Worm (Caenorhabditis elegans) whole organism, L4 larva: Measurements from ENCODE around the gene hsp-43.

Experiments
- D1046.2 ChIP-seq: fragments of 200-800 bp; sonication (Bioruptor generic); IDR thresholded peaks from 2 replicates; pipeline ENCODE4 v1.3.6; 2022; ENCODE audit warnings: missing genetic modification characterization, missing compliant biosample characterization
- F37D6.2 ChIP-seq: sonication (generic microtip); optimal IDR thresholded peaks from 2 replicates; lab custom pipeline; 2016; ENCODE audit warnings: mild to moderate bottlenecking, missing genetic modification characterization, missing compliant biosample characterization
- T20F7.1 ChIP-seq: fragments of 200-800 bp; sonication (Bioruptor generic); optimal IDR thresholded peaks from 2 replicates; lab custom pipeline; 2018; ENCODE audit warnings: mild to moderate bottlenecking, missing genetic modification characterization, missing compliant biosample characterization
- T26A8.4 ChIP-seq: fragments of 200-800 bp; sonication (Bioruptor generic); IDR thresholded peaks from 2 replicates; pipeline ENCODE4 v1.3.6; 2022; ENCODE audit warnings: missing genetic modification characterization, missing compliant biosample characterization
- Y105C5A.15 ChIP-seq: fragments of 200-800 bp; sonication (Bioruptor generic); IDR thresholded peaks from 2 replicates; pipeline ENCODE4 v1.3.6; 2022; ENCODE audit warnings: missing genetic modification characterization, missing compliant biosample characterization
- Y48G9A.11 ChIP-seq: fragments of 200-800 bp; sonication (Bioruptor generic); IDR thresholded peaks from 2 replicates; pipeline ENCODE4 v1.3.6; 2022; ENCODE audit warnings: missing genetic modification reagents, missing genetic modification characterization, missing compliant biosample characterization
- Y5F2A.4 ChIP-seq: fragments of 200-800 bp; sonication (Bioruptor generic); optimal IDR thresholded peaks from 2 replicates; lab custom pipeline; 2018; ENCODE audit warnings: mild to moderate bottlenecking, missing genetic modification characterization, missing compliant biosample characterization
- aha-1 ChIP-seq: fragments of 150-350 bp; peaks from one replicate; lab custom pipeline; 2014; ENCODE audit warnings: missing biosample characterization, missing genetic modification characterization
- attf-4 ChIP-seq: sonication (generic microtip); optimal IDR thresholded peaks from 3 replicates; lab custom pipeline; 2017; ENCODE audit warnings: missing biosample characterization, missing genetic modification characterization
- ceh-20 ChIP-seq: fragments of 200-800 bp; sonication (Bioruptor generic); IDR thresholded peaks from 2 replicates; pipeline ENCODE4 v1.3.6; 2022; ENCODE audit warnings: missing genetic modification reagents, missing genetic modification characterization, missing compliant biosample characterization
- ceh-32 ChIP-seq: sonication (generic microtip); optimal IDR thresholded peaks from 2 replicates; lab custom pipeline; 2016; ENCODE audit warnings: mild to moderate bottlenecking, missing genetic modification characterization, missing compliant biosample characterization; ENCODE audit not compliant: poor library complexity
- ces-1 ChIP-seq: fragments of 150-350 bp; sonication (generic microtip); optimal IDR thresholded peaks from 4 replicates; lab custom pipeline; 2014; ENCODE audit warnings: missing biosample characterization, missing genetic modification reagents, missing genetic modification characterization
- cey-2 ChIP-seq: sonication (generic microtip); optimal IDR thresholded peaks from 3 replicates; lab custom pipeline; 2017; ENCODE audit warnings: missing genetic modification characterization, mild to moderate bottlenecking, missing compliant biosample characterization, antibody characterized with exemption, borderline replicate concordance; ENCODE audit not compliant: insufficient read depth
- daf-16 ChIP-seq, 3 experiments: sonication (generic microtip); optimal IDR thresholded peaks; 2 replicates each; lab custom pipeline; 2016 to 2017; ENCODE audit warnings: missing genetic modification characterization in 3 of 3, missing genetic modification reagents in 3 of 3, mild to moderate bottlenecking in 2 of 3, missing compliant biosample characterization in 2 of 3, missing biosample characterization in 1 of 3, moderate library complexity in 1 of 3
- daf-19 ChIP-seq: fragments of 200-800 bp; sonication (Bioruptor generic); conservative IDR thresholded peaks from 2 replicates; pipeline ENCODE4 v1.3.6; 2022; ENCODE audit warnings: missing genetic modification characterization, missing compliant biosample characterization
- dmd-6 ChIP-seq: fragments of 200-800 bp; sonication (Bioruptor generic); IDR thresholded peaks from 2 replicates; pipeline ENCODE4 v1.3.6; 2022; ENCODE audit warnings: missing genetic modification reagents, missing genetic modification characterization, missing compliant biosample characterization
- dpl-1 ChIP-seq: fragments of 150-350 bp; optimal IDR thresholded peaks from 2 replicates; lab custom pipeline; 2014; ENCODE audit warnings: missing biosample characterization, missing genetic modification reagents, missing genetic modification characterization
- duxl-1 ChIP-seq: sonication (generic microtip); optimal IDR thresholded peaks from 2 replicates; lab custom pipeline; 2016; ENCODE audit warnings: mild to moderate bottlenecking, missing genetic modification characterization, moderate library complexity, missing compliant biosample characterization; ENCODE audit not compliant: poor library complexity
- dve-1 ChIP-seq: sonication (generic microtip); optimal IDR thresholded peaks from 2 replicates; lab custom pipeline; 2017; ENCODE audit warnings: antibody characterized with exemption, mild to moderate bottlenecking, missing genetic modification characterization, missing compliant biosample characterization; ENCODE audit not compliant: insufficient read depth
- hif-1 ChIP-seq, 2 experiments: sonication (generic microtip); optimal IDR thresholded peaks; 2 replicates each; lab custom pipeline; 2016 to 2017; ENCODE audit warnings: missing compliant biosample characterization in 2 of 2, missing genetic modification characterization in 2 of 2, missing genetic modification reagents in 2 of 2, missing genotype in 2 of 2, mild to moderate bottlenecking in 1 of 2
- hlh-11 ChIP-seq: fragments of 200-800 bp; sonication (Bioruptor generic); optimal IDR thresholded peaks from 2 replicates; lab custom pipeline; 2018; ENCODE audit warnings: mild to moderate bottlenecking, missing genetic modification characterization, missing compliant biosample characterization
- hmg-1.1 ChIP-seq: fragments of 200-800 bp; sonication (Bioruptor generic); IDR thresholded peaks from 2 replicates; pipeline ENCODE4 v1.3.6; 2022; ENCODE audit warnings: missing genetic modification reagents, missing genetic modification characterization, missing compliant biosample characterization
- jun-1 ChIP-seq: fragments of 150-350 bp; optimal IDR thresholded peaks from 2 replicates; lab custom pipeline; 2014; ENCODE audit warnings: missing biosample characterization, missing genetic modification reagents, missing genetic modification characterization
- lim-7 ChIP-seq: fragments of 200-800 bp; sonication (Bioruptor generic); IDR thresholded peaks from 2 replicates; pipeline ENCODE4 v1.3.6; 2022; ENCODE audit warnings: missing genetic modification characterization, missing compliant biosample characterization
- lin-1 ChIP-seq: fragments of 200-800 bp; sonication (Bioruptor generic); IDR thresholded peaks from 2 replicates; pipeline ENCODE4 v1.3.6; 2022; ENCODE audit warnings: missing genetic modification reagents, missing genetic modification characterization, missing compliant biosample characterization
- lin-15B ChIP-seq: fragments of 150-350 bp; sonication (generic microtip); optimal IDR thresholded peaks from 3 replicates; lab custom pipeline; 2014; ENCODE audit warnings: missing biosample characterization, missing genetic modification characterization
- lsy-2 ChIP-seq, 2 experiments: fragments of 150-350 bp in 1 of 2; sonication (generic microtip) in 1 of 2; optimal IDR thresholded peaks; 2 replicates each; lab custom pipeline; 2014 to 2017; ENCODE audit warnings: missing biosample characterization in 2 of 2, missing genetic modification characterization in 2 of 2
- madf-9 ChIP-seq: fragments of 200-800 bp; sonication (Bioruptor generic); conservative IDR thresholded peaks from 2 replicates; pipeline ENCODE4 v1.3.6; 2022; ENCODE audit warnings: missing genetic modification reagents, missing genetic modification characterization, missing compliant biosample characterization
- mdl-1 ChIP-seq, 2 experiments: fragments of 150-350 bp in 1 of 2; sonication (generic microtip) in 1 of 2; optimal IDR thresholded peaks; 2 replicates each; lab custom pipeline; 2014 to 2017; ENCODE audit warnings: missing biosample characterization in 2 of 2, missing genetic modification characterization in 2 of 2
- mdt-29 ChIP-seq: fragments of 200-800 bp; sonication (Bioruptor generic); IDR thresholded peaks from 2 replicates; pipeline ENCODE4 v1.3.6; 2022; ENCODE audit warnings: missing genetic modification reagents, missing genetic modification characterization, missing compliant biosample characterization
- mep-1 ChIP-seq: fragments of 150-350 bp; sonication (generic microtip); optimal IDR thresholded peaks from 3 replicates; lab custom pipeline; 2014; ENCODE audit warnings: missing biosample characterization, missing genetic modification characterization
- mxl-2 ChIP-seq: fragments of 200-800 bp; sonication (Bioruptor generic); conservative IDR thresholded peaks from 2 replicates; pipeline ENCODE4 v1.3.6; 2022; ENCODE audit warnings: missing genetic modification reagents, missing genetic modification characterization, missing compliant biosample characterization
- nhr-11 ChIP-seq: fragments of 150-350 bp; optimal IDR thresholded peaks from 2 replicates; lab custom pipeline; 2014; ENCODE audit warnings: missing biosample characterization, missing genetic modification characterization
- nhr-111 ChIP-seq: fragments of 200-800 bp; sonication (Bioruptor generic); optimal IDR thresholded peaks from 2 replicates; lab custom pipeline; 2018; ENCODE audit warnings: mild to moderate bottlenecking, missing genetic modification characterization, missing compliant biosample characterization
- nhr-25 ChIP-seq: sonication (generic microtip); optimal IDR thresholded peaks from 2 replicates; lab custom pipeline; 2017; ENCODE audit warnings: missing genetic modification characterization, mild to moderate bottlenecking, missing compliant biosample characterization, antibody characterized with exemption, moderate library complexity, borderline replicate concordance; ENCODE audit not compliant: insufficient read depth
- nhr-42 ChIP-seq: fragments of 200-800 bp; sonication (Bioruptor generic); IDR thresholded peaks from 2 replicates; pipeline ENCODE4 v1.3.6; 2022; ENCODE audit warnings: missing genetic modification characterization, missing compliant biosample characterization
- pha-4 ChIP-seq, 2 experiments: fragments of 150-350 bp in 1 of 2; fragments of 200-800 bp in 1 of 2; sonication (Bioruptor generic) in 1 of 2; IDR thresholded peaks in 1 of 2; optimal IDR thresholded peaks in 1 of 2; 2 replicates each; pipeline versions ENCODE4 v1.3.6 to Lab custom; 2014 to 2022; ENCODE audit warnings: missing genetic modification characterization in 2 of 2, missing genetic modification reagents in 2 of 2, missing biosample characterization in 1 of 2, missing compliant biosample characterization in 1 of 2
- saeg-2 ChIP-seq: fragments of 200-800 bp; sonication (Bioruptor generic); IDR thresholded peaks from 2 replicates; pipeline ENCODE4 v1.3.6; 2022; ENCODE audit warnings: missing genetic modification reagents, missing genetic modification characterization, missing compliant biosample characterization
- tra-1 ChIP-seq: fragments of 200-800 bp; sonication (Bioruptor generic); IDR thresholded peaks from 2 replicates; pipeline ENCODE4 v1.3.6; 2022; ENCODE audit warnings: missing genetic modification reagents, missing genetic modification characterization, missing compliant biosample characterization
- vab-7 ChIP-seq: fragments of 200-800 bp; sonication (Bioruptor generic); IDR thresholded peaks from 2 replicates; pipeline ENCODE4 v1.3.6; 2022; ENCODE audit warnings: missing genetic modification reagents, missing genetic modification characterization, missing compliant biosample characterization
- zfp-2 ChIP-seq: sonication (generic microtip); optimal IDR thresholded peaks from 2 replicates; lab custom pipeline; 2016; ENCODE audit warnings: mild to moderate bottlenecking, missing genetic modification characterization, missing compliant biosample characterization
- zfp-3 ChIP-seq: fragments of 200-800 bp; sonication (Bioruptor generic); conservative IDR thresholded peaks from 2 replicates; pipeline ENCODE4 v1.3.6; 2022; ENCODE audit warnings: missing genetic modification reagents, missing genetic modification characterization, missing compliant biosample characterization
- zip-11 ChIP-seq: fragments of 200-800 bp; sonication (Bioruptor generic); IDR thresholded peaks from 2 replicates; pipeline ENCODE4 v1.3.6; 2022; ENCODE audit warnings: missing genetic modification characterization, missing compliant biosample characterization
- zip-2 ChIP-seq: fragments of 150-350 bp; optimal IDR thresholded peaks from 2 replicates; lab custom pipeline; 2014; ENCODE audit warnings: missing biosample characterization, missing genetic modification characterization

Gene hsp-43

ce11 chrX:6252752-6253151, 17.4 kb upstream of the hsp-43 start:
- TF ChIP-seq cey-2 (no peak), daf-16 (GFP tag; optimal IDR thresholded peaks at IDR 0.05; lab: Kevin White, UChicago) (no peak), daf-16 (tag; optimal IDR thresholded peaks at IDR 0.05; lab: Kevin White, UChicago) (peak; percentile 53), zfp-2 (tag; lab: Kevin White, UChicago) (no peak), aha-1 (tag; lab: Kevin White, UChicago) (peak; percentile 22), lsy-2 (tag; optimal IDR thresholded peaks at IDR 0.05; lab: Kevin White, UChicago) (no peak), zip-11 (GFP tag; lab: Robert Waterston, UW) (no peak)

- TF ChIP-seq nhr-11 (tag; lab: Kevin White, UChicago) (peak; percentile 73), tra-1 (GFP tag; lab: Robert Waterston, UW) (peak; percentile 62; the same call in 1 of the 2 replicates), duxl-1 (tag; lab: Kevin White, UChicago) (no peak), nhr-25 (tag; lab: Kevin White, UChicago) (no peak), D1046.2 (GFP tag; lab: Robert Waterston, UW) (no peak), dve-1 (tag; lab: Kevin White, UChicago) (no peak), lin-1 (no peak), T20F7.1 (no peak), ces-1 (GFP tag; lab: Kevin White, UChicago) (no peak), Y105C5A.15 (GFP tag; lab: Robert Waterston, UW) (no peak), saeg-2 (GFP tag; lab: Robert Waterston, UW) (0 out of 2 replicates have a peak, but pooled peaks have one; percentile 5), zip-2 (tag; lab: Kevin White, UChicago) (no peak), nhr-42 (GFP tag; lab: Robert Waterston, UW) (no peak; the same call in 1 of the 2 replicates), lin-15B (no peak), lim-7 (GFP tag; lab: Robert Waterston, UW) (no peak), daf-16 (GFP tag; optimal IDR thresholded peaks at IDR 0.05; lab: Kevin White, UChicago) (peak; percentile 8 to 32), daf-16 (tag; optimal IDR thresholded peaks at IDR 0.05; lab: Kevin White, UChicago) (peak; percentile 34), daf-19 (no peak), F37D6.2 (tag; lab: Kevin White, UChicago) (no peak), lsy-2 (tag; optimal IDR thresholded peaks at IDR 0.05; lab: Kevin White, UChicago) (peak in 1 of 2 experiments; percentile 50), Y48G9A.11 (GFP tag; lab: Robert Waterston, UW) (no peak), madf-9 (GFP tag; lab: Robert Waterston, UW) (0 out of 2 replicates have a peak, but pooled peaks have one; percentile 28), nhr-111 (GFP tag; lab: Kevin White, UChicago) (no peak), hmg-1.1 (peak; percentile 65), mep-1 (peak; percentile 58), jun-1 (tag; lab: Kevin White, UChicago) (no peak), zfp-3 (peak; percentile 44; the same call in 1 of the 2 replicates), cey-2 (no peak), attf-4 (tag; lab: Kevin White, UChicago) (no peak), Y5F2A.4 (GFP tag; lab: Kevin White, UChicago) (no peak), mxl-2 (0 out of 2 replicates have a peak, but pooled peaks have one; percentile 2), dmd-6 (GFP tag; lab: Robert Waterston, UW) (peak; percentile 63), hlh-11 (tag; lab: Kevin White, UChicago) (peak; percentile 71), mdt-29 (peak; percentile 79), mdl-1 (tag; optimal IDR thresholded peaks at IDR 0.05; lab: Kevin White, UChicago) (peak; percentile 30 to 31), vab-7 (no peak), T26A8.4 (peak; percentile 69; the same call in 1 of the 2 replicates), ceh-32 (tag; lab: Kevin White, UChicago) (no peak), dpl-1 (no peak), pha-4 (GFP tag; IDR thresholded peaks at IDR 0.05; lab: Robert Waterston, UW) (peak; percentile 57; the same call in 1 of the 2 replicates), pha-4 (tag; optimal IDR thresholded peaks at IDR 0.05; lab: Kevin White, UChicago) (no peak), hif-1 (tag; optimal IDR thresholded peaks at IDR 0.05; lab: Kevin White, UChicago) (peak in 1 of 2 experiments; percentile 36), ceh-20 (GFP tag; lab: Robert Waterston, UW) (no peak)
Observed at ce11 chrX:6251947-6252617, 16.7 kb upstream of the hsp-43 start.
